Worm (Caenorhabditis elegans) whole organism, L2 larva: ENCODE data around the gene Y27F2A.11.
"Not testable (repeated sequence)": the region's sequence is repeated elsewhere in the genome, so short reads cannot be mapped to it uniquely, and the experiment has no call there.

Source experiments
- C34F6.9 ChIP-seq: fragments of 150-350 bp; optimal IDR thresholded peaks from 2 replicates; lab custom pipeline; 2014; ENCODE audit warnings: missing biosample characterization, missing genetic modification characterization
- R02D3.7 ChIP-seq: fragments of 150-350 bp; optimal IDR thresholded peaks from 2 replicates; lab custom pipeline; 2014; ENCODE audit warnings: missing biosample characterization, missing genetic modification characterization
- Y55F3AM.14 ChIP-seq: fragments of 200-800 bp; sonication (Bioruptor generic); optimal IDR thresholded peaks from 2 replicates; lab custom pipeline; 2018; ENCODE audit warnings: mild to moderate bottlenecking, missing genetic modification characterization, missing compliant biosample characterization
- ZK546.5 ChIP-seq: sonication (generic microtip); optimal IDR thresholded peaks from 2 replicates; lab custom pipeline; 2017; ENCODE audit warnings: missing biosample characterization, missing genetic modification characterization
- alr-1 ChIP-seq: fragments of 150-350 bp; optimal IDR thresholded peaks from 2 replicates; lab custom pipeline; 2014; ENCODE audit warnings: missing biosample characterization, missing genetic modification characterization
- blmp-1 ChIP-seq: sonication (generic microtip); optimal IDR thresholded peaks from 2 replicates; lab custom pipeline; 2017; ENCODE audit warnings: missing genetic modification characterization, mild to moderate bottlenecking, missing compliant biosample characterization, antibody characterized with exemption, moderate library complexity; ENCODE audit not compliant: insufficient read depth
- ceh-16 ChIP-seq: fragments of 150-350 bp; optimal IDR thresholded peaks from 2 replicates; lab custom pipeline; 2014; ENCODE audit warnings: missing biosample characterization, missing genetic modification characterization
- ceh-82 ChIP-seq: fragments of 150-350 bp; optimal IDR thresholded peaks from 2 replicates; lab custom pipeline; 2014; ENCODE audit warnings: missing biosample characterization, missing genetic modification characterization
- elt-1 ChIP-seq: fragments of 150-350 bp; optimal IDR thresholded peaks from 2 replicates; lab custom pipeline; 2014; ENCODE audit warnings: missing biosample characterization, missing genetic modification characterization
- fos-1 ChIP-seq: fragments of 150-350 bp; optimal IDR thresholded peaks from 2 replicates; lab custom pipeline; 2014; ENCODE audit warnings: missing biosample characterization, missing genetic modification characterization
- gmeb-1 ChIP-seq: fragments of 150-350 bp; optimal IDR thresholded peaks from 2 replicates; lab custom pipeline; 2014; ENCODE audit warnings: missing biosample characterization, missing genetic modification characterization
- lin-11 ChIP-seq: fragments of 150-350 bp; sonication (generic microtip); optimal IDR thresholded peaks from 2 replicates; lab custom pipeline; 2014; ENCODE audit warnings: missing biosample characterization, missing genetic modification characterization, inconsistent platforms, mixed read lengths
- lin-13 ChIP-seq: fragments of 150-350 bp; optimal IDR thresholded peaks from 2 replicates; lab custom pipeline; 2014; ENCODE audit warnings: missing biosample characterization, missing genetic modification reagents, missing genetic modification characterization
- lin-39 ChIP-seq: fragments of 150-350 bp; optimal IDR thresholded peaks from 2 replicates; lab custom pipeline; 2014; ENCODE audit warnings: missing biosample characterization, missing genetic modification reagents, missing genetic modification characterization
- lsy-2 ChIP-seq, 2 experiments: fragments of 150-350 bp in 1 of 2; sonication (generic microtip) in 1 of 2; optimal IDR thresholded peaks; 2 replicates each; lab custom pipeline; 2014 to 2017; ENCODE audit warnings: missing biosample characterization in 2 of 2, missing genetic modification characterization in 2 of 2
- mab-5 ChIP-seq: fragments of 150-350 bp; optimal IDR thresholded peaks from 2 replicates; lab custom pipeline; 2014; ENCODE audit warnings: missing biosample characterization, missing genetic modification characterization
- nhr-10 ChIP-seq: sonication (generic microtip); optimal IDR thresholded peaks from 2 replicates; lab custom pipeline; 2017; ENCODE audit warnings: missing biosample characterization, missing genetic modification characterization
- nhr-11 ChIP-seq: fragments of 150-350 bp; optimal IDR thresholded peaks from 2 replicates; lab custom pipeline; 2014; ENCODE audit warnings: missing biosample characterization, missing genetic modification characterization
- nhr-12 ChIP-seq: fragments of 150-350 bp; optimal IDR thresholded peaks from 2 replicates; lab custom pipeline; 2014; ENCODE audit warnings: missing biosample characterization, missing genetic modification characterization
- nhr-21 ChIP-seq: fragments of 150-350 bp; optimal IDR thresholded peaks from 2 replicates; lab custom pipeline; 2014; ENCODE audit warnings: missing biosample characterization, missing genetic modification characterization
- nhr-23 ChIP-seq: fragments of 150-350 bp; optimal IDR thresholded peaks from 2 replicates; lab custom pipeline; 2014; ENCODE audit warnings: missing biosample characterization, missing genetic modification reagents, missing genetic modification characterization
- nhr-237 ChIP-seq: fragments of 150-350 bp; optimal IDR thresholded peaks from 2 replicates; lab custom pipeline; 2014; ENCODE audit warnings: missing biosample characterization, missing genetic modification characterization
- nhr-25 ChIP-seq: fragments of 150-350 bp; sonication (generic microtip); optimal IDR thresholded peaks from 3 replicates; lab custom pipeline; 2014; ENCODE audit warnings: missing biosample characterization, missing genetic modification characterization
- nhr-6 ChIP-seq: fragments of 150-350 bp; optimal IDR thresholded peaks from 2 replicates; lab custom pipeline; 2014; ENCODE audit warnings: missing biosample characterization, missing genetic modification characterization
- nhr-77 ChIP-seq: fragments of 150-350 bp; optimal IDR thresholded peaks from 2 replicates; lab custom pipeline; 2014; ENCODE audit warnings: missing biosample characterization, missing genetic modification characterization
- sem-4 ChIP-seq: fragments of 150-350 bp; optimal IDR thresholded peaks from 2 replicates; lab custom pipeline; 2014; ENCODE audit warnings: missing biosample characterization, missing genetic modification reagents, missing genetic modification characterization
- skn-1 ChIP-seq: sonication (generic microtip); optimal IDR thresholded peaks from 2 replicates; lab custom pipeline; 2017; ENCODE audit warnings: missing biosample characterization, missing genetic modification characterization
- sma-3 ChIP-seq: sonication (generic microtip); optimal IDR thresholded peaks from 2 replicates; lab custom pipeline; 2016; ENCODE audit warnings: missing genetic modification reagents, missing genetic modification characterization, missing compliant biosample characterization
- snpc-4 ChIP-seq: fragments of 150-350 bp; optimal IDR thresholded peaks from 2 replicates; lab custom pipeline; 2014; ENCODE audit warnings: missing biosample characterization, missing genetic modification characterization
- unc-55 ChIP-seq: fragments of 150-350 bp; sonication (generic microtip); optimal IDR thresholded peaks from 3 replicates; lab custom pipeline; 2014; ENCODE audit warnings: missing biosample characterization, missing genetic modification reagents, missing genetic modification characterization
- unc-62 ChIP-seq: fragments of 150-350 bp; optimal IDR thresholded peaks from 2 replicates; lab custom pipeline; 2014; ENCODE audit warnings: missing biosample characterization, missing genetic modification reagents, missing genetic modification characterization
- ztf-1 ChIP-seq: fragments of 200-800 bp; sonication (Bioruptor generic); conservative IDR thresholded peaks from 2 replicates; pipeline ENCODE4 v1.3.6; 2022; ENCODE audit warnings: missing genetic modification characterization, missing compliant biosample characterization
- ztf-4 ChIP-seq: fragments of 150-350 bp; optimal IDR thresholded peaks from 2 replicates; lab custom pipeline; 2014; ENCODE audit warnings: missing biosample characterization, missing genetic modification characterization

Gene Y27F2A.11

ce11 chrII:3189038-3189437, at the start of gene Y27F2A.11:
Gene Y27F2A.11, plus strand, starts transcription at chrII:3189338.
- not testable (repeated sequence) for TF ChIP-seq alr-1 (tag; lab: Kevin White, UChicago); ZK546.5; nhr-23 (tag; lab: Kevin White, UChicago)

ce11 chrII:3142855-3143254, 46.3 kb upstream of the Y27F2A.11 start, which contains the start of gene sri-42:
Gene sri-42, minus strand, starts transcription at chrII:3142955.
- TF ChIP-seq Y55F3AM.14 (GFP tag; lab: Kevin White, UChicago); nhr-12 (tag; lab: Kevin White, UChicago); nhr-10 (tag; lab: Kevin White, UChicago): not testable (repeated sequence)

DNA sequence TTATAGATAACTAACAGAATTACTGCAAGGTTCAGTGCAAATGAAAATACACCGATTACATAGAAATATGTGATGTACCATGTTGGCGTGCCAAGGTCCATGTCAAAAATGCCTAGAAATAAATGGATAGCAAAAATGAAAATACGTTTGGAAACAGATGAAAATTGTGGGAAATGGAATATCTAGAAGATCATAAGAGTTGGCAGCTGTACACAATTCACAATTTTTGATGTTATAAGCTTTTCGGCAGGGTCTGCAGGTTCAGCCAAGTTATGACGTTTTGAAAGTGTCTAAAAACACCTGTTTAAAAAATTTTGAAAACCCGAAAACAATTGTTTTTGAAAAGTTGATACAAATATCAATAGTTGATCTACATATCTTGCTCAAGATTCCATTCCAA, 44.6 kb upstream of the Y27F2A.11 start, which contains the start of gene sri-43:
TSS of gene sri-43 (minus strand) at position 101 of the 400 bp plus-strand sequence.
- not testable (repeated sequence) for TF ChIP-seq sma-3 (GFP tag; lab: Kevin White, UChicago); elt-1 (tag; lab: Kevin White, UChicago); nhr-21

DNA sequence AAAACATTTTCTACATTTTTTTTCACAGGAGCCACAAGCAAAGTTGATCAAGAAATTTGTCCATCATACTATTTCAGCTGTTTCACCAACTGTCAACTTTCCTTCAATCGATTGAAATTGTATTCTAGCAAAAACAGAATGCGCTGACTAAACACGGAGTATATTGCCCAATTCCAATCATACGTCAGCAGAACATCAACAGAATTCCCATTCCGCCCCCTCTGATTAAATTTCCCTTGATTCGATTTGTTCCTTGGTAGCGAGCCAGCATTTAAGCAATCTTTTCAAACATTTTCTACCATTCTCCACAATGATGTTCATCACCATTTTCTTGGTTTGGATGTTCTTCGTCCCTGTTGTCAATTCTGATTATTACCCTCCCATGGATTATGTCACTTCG, 43.3 kb upstream of the Y27F2A.11 start, which contains the start of gene T10D4.15:
TSS of gene T10D4.15 (plus strand) at position 301 of the 400 bp plus-strand sequence.
- no peak for TF ChIP-seq lin-11 (tag; lab: Kevin White, UChicago)
- TF ChIP-seq skn-1 (tag; lab: Kevin White, UChicago) = no peak
- no peak for TF ChIP-seq nhr-77 (tag; lab: Kevin White, UChicago)
- TF ChIP-seq unc-55 (GFP tag; lab: Kevin White, UChicago) = no peak
- no peak for TF ChIP-seq unc-62 (GFP tag; lab: Kevin White, UChicago)
- no peak for TF ChIP-seq ceh-82 (tag; lab: Kevin White, UChicago)
- TF ChIP-seq nhr-6 (tag; lab: Kevin White, UChicago) = no peak
- no peak for TF ChIP-seq nhr-11 (tag; lab: Kevin White, UChicago)
- no peak for TF ChIP-seq ztf-1 (GFP tag; lab: Robert Waterston, UW)
- TF ChIP-seq gmeb-1 (tag; lab: Kevin White, UChicago) = no peak
- no peak for TF ChIP-seq nhr-25 (tag; lab: Kevin White, UChicago)
- TF ChIP-seq nhr-23 (tag; lab: Kevin White, UChicago) = no peak
- TF ChIP-seq elt-1 (tag; lab: Kevin White, UChicago) = no peak
- no peak for TF ChIP-seq ceh-16
- no peak for TF ChIP-seq fos-1 (tag; lab: Kevin White, UChicago)
- TF ChIP-seq lin-13 (GFP tag; lab: Kevin White, UChicago) = no peak
- no peak for TF ChIP-seq nhr-21
- TF ChIP-seq, all 48 proteins: peak for 0

- TF ChIP-seq nhr-237 (tag; lab: Kevin White, UChicago) (no peak), nhr-77 (tag; lab: Kevin White, UChicago) (no peak), snpc-4 (tag; lab: Kevin White, UChicago) (no peak), R02D3.7 (no peak), nhr-6 (tag; lab: Kevin White, UChicago) (no peak), lin-39 (tag; lab: Kevin White, UChicago) (no peak), lsy-2 (tag; optimal IDR thresholded peaks at IDR 0.05; lab: Kevin White, UChicago) (no peak), skn-1 (tag; lab: Kevin White, UChicago) (no peak), sem-4 (tag; lab: Kevin White, UChicago) (no peak), C34F6.9 (tag; lab: Kevin White, UChicago) (no peak), mab-5 (tag; lab: Kevin White, UChicago) (no peak), ceh-16 (no peak), alr-1 (tag; lab: Kevin White, UChicago) (no peak), nhr-10 (tag; lab: Kevin White, UChicago) (no peak), gmeb-1 (tag; lab: Kevin White, UChicago) (no peak), ztf-4 (tag; lab: Kevin White, UChicago) (no peak), blmp-1 (tag; lab: Kevin White, UChicago) (no peak), unc-55 (GFP tag; lab: Kevin White, UChicago) (no peak)
These were observed 40.7 kb upstream of the Y27F2A.11 start for ce11 chrII:3148404-3148803.
